Worm (Caenorhabditis elegans) whole organism, L3 larva: ENCODE measurements around the gene ugt-14.

Experiments
- nhr-237 ChIP-seq: fragments of 150-350 bp; optimal IDR thresholded peaks from 2 replicates; lab custom pipeline; 2014; ENCODE audit warnings: missing biosample characterization, missing genetic modification characterization
- pha-4 ChIP-seq: fragments of 150-350 bp; optimal IDR thresholded peaks from 2 replicates; lab custom pipeline; 2014; ENCODE audit warnings: missing biosample characterization, missing genetic modification reagents, missing genetic modification characterization
- ztf-4 ChIP-seq: fragments of 150-350 bp; optimal IDR thresholded peaks from 2 replicates; lab custom pipeline; 2014; ENCODE audit warnings: missing biosample characterization, missing genetic modification characterization

- TF ChIP-seq ztf-4 (tag; lab: Kevin White, UChicago) = no peak
- TF ChIP-seq pha-4 (tag; lab: Kevin White, UChicago) = no peak
- no peak for TF ChIP-seq nhr-237 (tag; lab: Kevin White, UChicago)
These were observed 50.5 kb downstream of the ugt-14 start, which contains the start of gene str-208 for ce11 chrV:4956529-4956928.
